Fruit fly (Drosophila melanogaster) whole organism, embryonic: Measurements from ENCODE around the gene frtz.

Source experiments
- CG10267 ChIP-seq: fragments of 200-800 bp; sonication (Bioruptor generic); optimal IDR thresholded peaks from 2 replicates; lab custom pipeline; 2018; ENCODE audit warnings: missing biosample characterization, mild to moderate bottlenecking, missing genetic modification characterization, moderate library complexity
- CG10321 ChIP-seq: fragments of 200-800 bp; sonication (Bioruptor generic); IDR thresholded peaks from 2 replicates; pipeline ENCODE4 v1.3.6; 2022; ENCODE audit warnings: missing biosample characterization, missing genetic modification characterization
- CG12299 ChIP-seq: fragments of 200-800 bp; sonication (Bioruptor generic); optimal IDR thresholded peaks from 2 replicates; lab custom pipeline; 2018; ENCODE audit warnings: missing biosample characterization, mild to moderate bottlenecking, missing genetic modification characterization
- CG12391 ChIP-seq: fragments of 200-800 bp; sonication (Bioruptor generic); optimal IDR thresholded peaks from 3 replicates; lab custom pipeline; 2018; ENCODE audit warnings: missing biosample characterization, mild to moderate bottlenecking, missing genetic modification characterization, moderate library complexity
- CG12769 ChIP-seq: fragments of 200-800 bp; sonication (Bioruptor generic); optimal IDR thresholded peaks from 2 replicates; lab custom pipeline; 2019; ENCODE audit warnings: missing biosample characterization, mild to moderate bottlenecking, missing genetic modification characterization, moderate library complexity
- CG13287 ChIP-seq: fragments of 200-800 bp; sonication (Bioruptor generic); IDR thresholded peaks from 2 replicates; pipeline ENCODE4 v1.3.6; 2022; ENCODE audit warnings: missing biosample characterization, missing genetic modification characterization; ENCODE audit not compliant: partially characterized antibody
- CG13424 ChIP-seq: fragments of 200-800 bp; sonication (Bioruptor generic); optimal IDR thresholded peaks from 2 replicates; lab custom pipeline; 2019; ENCODE audit warnings: missing biosample characterization, mild to moderate bottlenecking, missing genetic modification characterization, moderate library complexity
- CG14710 ChIP-seq: fragments of 200-800 bp; sonication (Bioruptor generic); optimal IDR thresholded peaks from 3 replicates; lab custom pipeline; 2019; ENCODE audit warnings: missing biosample characterization, mild to moderate bottlenecking, missing genetic modification characterization, moderate library complexity
- CG17186 ChIP-seq: fragments of 200-800 bp; sonication (Bioruptor generic); optimal IDR thresholded peaks from 3 replicates; lab custom pipeline; 2017; ENCODE audit warnings: missing biosample characterization, missing genetic modification reagents, missing genetic modification characterization
- CG18262 ChIP-seq: fragments of 200-800 bp; optimal IDR thresholded peaks from 3 replicates; lab custom pipeline; 2019; ENCODE audit warnings: missing biosample characterization, mild to moderate bottlenecking, missing genetic modification characterization, moderate library complexity
- CG2116 ChIP-seq: fragments of 200-800 bp; sonication (Bioruptor generic); optimal IDR thresholded peaks from 3 replicates; lab custom pipeline; 2018; ENCODE audit warnings: missing biosample characterization, mild to moderate bottlenecking, missing genetic modification characterization
- CG2120 ChIP-seq: fragments of 200-800 bp; sonication (Bioruptor generic); optimal IDR thresholded peaks from 3 replicates; lab custom pipeline; 2016; ENCODE audit warnings: missing biosample characterization, missing genetic modification characterization
- CG2889 ChIP-seq: fragments of 200-800 bp; sonication (Bioruptor generic); IDR thresholded peaks from 3 replicates; pipeline ENCODE4 v1.3.6; 2022; ENCODE audit warnings: missing biosample characterization, missing genetic modification characterization
- CG31388 ChIP-seq: fragments of 200-800 bp; sonication (Bioruptor generic); optimal IDR thresholded peaks from 2 replicates; lab custom pipeline; 2016; ENCODE audit warnings: missing biosample characterization, missing genetic modification characterization
- CG3726 ChIP-seq: fragments of 200-800 bp; sonication (Bioruptor generic); IDR thresholded peaks from 3 replicates; pipeline ENCODE4, ENCODE4 v1.3.6; 2022; ENCODE audit warnings: missing biosample characterization, missing genetic modification characterization
- CG3847 ChIP-seq: fragments of 200-800 bp; sonication (Bioruptor generic); IDR thresholded peaks from 2 replicates; pipeline ENCODE4 v1.3.6; 2022; ENCODE audit warnings: missing biosample characterization, missing genetic modification characterization
- CG4282 ChIP-seq: fragments of 200-800 bp; sonication (Bioruptor generic); optimal IDR thresholded peaks from 2 replicates; lab custom pipeline; 2016; ENCODE audit warnings: missing biosample characterization, missing genetic modification characterization
- CG6254 ChIP-seq: fragments of 200-800 bp; sonication (Bioruptor generic); optimal IDR thresholded peaks from 3 replicates; lab custom pipeline; 2017; ENCODE audit warnings: mild to moderate bottlenecking, missing biosample characterization, missing genetic modification reagents, missing genetic modification characterization
- CG7357 ChIP-seq: fragments of 200-800 bp; sonication (Bioruptor generic); IDR thresholded peaks from 3 replicates; pipeline ENCODE4 v1.3.6; 2022; ENCODE audit warnings: missing biosample characterization, missing genetic modification characterization
- CG7987 ChIP-seq: fragments of 200-800 bp; sonication (Bioruptor generic); optimal IDR thresholded peaks from 2 replicates; lab custom pipeline; 2018; ENCODE audit warnings: missing biosample characterization, mild to moderate bottlenecking, missing genetic modification characterization, moderate library complexity
- CG8359 ChIP-seq: fragments of 200-800 bp; sonication (Bioruptor generic); optimal IDR thresholded peaks from 2 replicates; lab custom pipeline; 2017; ENCODE audit warnings: missing biosample characterization, mild to moderate bottlenecking, missing genetic modification characterization, borderline replicate concordance
- CG8924 ChIP-seq: fragments of 200-800 bp; optimal IDR thresholded peaks from 3 replicates; lab custom pipeline; 2019; ENCODE audit warnings: missing biosample characterization, mild to moderate bottlenecking, missing genetic modification characterization, moderate library complexity
- CG9609 ChIP-seq: fragments of 200-800 bp; sonication (Bioruptor generic); optimal IDR thresholded peaks from 3 replicates; lab custom pipeline; 2016; ENCODE audit warnings: missing biosample characterization, missing genetic modification characterization
- CTCF ChIP-seq: fragments of 200-800 bp; sonication (Bioruptor generic); optimal IDR thresholded peaks from 2 replicates; lab custom pipeline; 2017; ENCODE audit warnings: missing biosample characterization, mild to moderate bottlenecking, missing genetic modification characterization, moderate library complexity
- Drgx ChIP-seq: fragments of 200-800 bp; sonication (Bioruptor generic); IDR thresholded peaks from 2 replicates; pipeline ENCODE4 v1.3.6; 2022; ENCODE audit warnings: missing biosample characterization, missing genetic modification characterization
- H15 ChIP-seq: fragments of 200-800 bp; sonication (Bioruptor generic); IDR thresholded peaks from 3 replicates; pipeline ENCODE4 v1.3.6; 2022; ENCODE audit warnings: missing biosample characterization, missing genetic modification characterization
- HLHmδ ChIP-seq: fragments of 200-800 bp; sonication (Bioruptor generic); optimal IDR thresholded peaks from 2 replicates; lab custom pipeline; 2018; ENCODE audit warnings: missing biosample characterization, mild to moderate bottlenecking, missing genetic modification characterization, moderate library complexity
- Hr78 ChIP-seq, 2 experiments: fragments of 200-800 bp in 1 of 2; fragments of >200 bp in 1 of 2; sonication (Bioruptor generic) in 1 of 2; optimal IDR thresholded peaks; 2 replicates each; lab custom pipeline; 2017 to 2019; ENCODE audit warnings: missing biosample characterization in 2 of 2, missing genetic modification characterization in 2 of 2, mild to moderate bottlenecking in 1 of 2, moderate library complexity in 1 of 2
- Nf-YC ChIP-seq: fragments of 200-800 bp; optimal IDR thresholded peaks from 3 replicates; lab custom pipeline; 2019; ENCODE audit warnings: missing biosample characterization, mild to moderate bottlenecking, missing genetic modification characterization, moderate library complexity
- Sin3A ChIP-seq: fragments of >200 bp; optimal IDR thresholded peaks from 2 replicates; lab custom pipeline; 2018
- al ChIP-seq: fragments of 200-800 bp; sonication (Bioruptor generic); IDR thresholded peaks from 2 replicates; pipeline ENCODE4 v1.3.6; 2022; ENCODE audit warnings: missing biosample characterization, missing genetic modification characterization
- ato ChIP-seq: fragments of 200-800 bp; sonication (Bioruptor generic); IDR thresholded peaks from 2 replicates; pipeline ENCODE4 v1.3.6; 2022; ENCODE audit warnings: missing biosample characterization, missing genetic modification characterization; ENCODE audit not compliant: partially characterized antibody
- chm ChIP-seq: fragments of 200-800 bp; sonication (Bioruptor generic); IDR thresholded peaks from 2 replicates; pipeline ENCODE4 v1.3.6; 2022; ENCODE audit warnings: missing biosample characterization, missing genetic modification characterization
- ci ChIP-seq: fragments of 200-800 bp; sonication (Bioruptor generic); IDR thresholded peaks from 3 replicates; pipeline ENCODE4 v1.3.6; 2022; ENCODE audit warnings: missing biosample characterization, missing genetic modification characterization
- crp ChIP-seq, 2 experiments: fragments of 200-800 bp; sonication (Bioruptor generic); optimal IDR thresholded peaks; 2 replicates in 1 of 2; 3 replicates in 1 of 2; lab custom pipeline; 2017; ENCODE audit warnings: missing biosample characterization in 2 of 2, missing genetic modification characterization in 2 of 2, mild to moderate bottlenecking in 1 of 2, moderate library complexity in 1 of 2
- dan ChIP-seq: fragments of 200-800 bp; sonication (Bioruptor generic); IDR thresholded peaks from 2 replicates; pipeline ENCODE4 v1.3.6; 2022; ENCODE audit warnings: missing biosample characterization, missing genetic modification characterization
- dpn ChIP-seq, 2 experiments: fragments of 200-800 bp; sonication (Bioruptor generic); optimal IDR thresholded peaks; 3 replicates each; lab custom pipeline; 2016; ENCODE audit warnings: missing biosample characterization in 2 of 2, missing genetic modification characterization in 2 of 2
- en ChIP-seq: fragments of 200-800 bp; sonication (Bioruptor generic); optimal IDR thresholded peaks from 2 replicates; lab custom pipeline; 2016; ENCODE audit warnings: missing biosample characterization, missing genetic modification characterization
- eyg ChIP-seq: fragments of 200-800 bp; sonication (Bioruptor generic); optimal IDR thresholded peaks from 3 replicates; lab custom pipeline; 2016; ENCODE audit warnings: missing biosample characterization, missing genetic modification characterization
- ftz-f1 ChIP-seq: fragments of 200-800 bp; sonication (Bioruptor generic); optimal IDR thresholded peaks from 2 replicates; lab custom pipeline; 2016; ENCODE audit warnings: missing biosample characterization, missing genetic modification characterization
- gfzf ChIP-seq: fragments of 200-800 bp; sonication (Bioruptor generic); optimal IDR thresholded peaks from 2 replicates; lab custom pipeline; 2016; ENCODE audit warnings: missing biosample characterization, mild to moderate bottlenecking, missing genetic modification characterization, moderate library complexity
- ken ChIP-seq: fragments of 200-800 bp; sonication (Bioruptor generic); IDR thresholded peaks from 3 replicates; pipeline ENCODE4 v1.3.6; 2022; ENCODE audit warnings: missing biosample characterization, missing genetic modification characterization
- lab ChIP-seq: fragments of 200-800 bp; sonication (Bioruptor generic); optimal IDR thresholded peaks from 3 replicates; lab custom pipeline; 2017; ENCODE audit warnings: missing biosample characterization, missing genetic modification characterization, mild to moderate bottlenecking, moderate library complexity, missing genetic modification reagents
- odd ChIP-seq: fragments of 200-800 bp; sonication (Bioruptor generic); optimal IDR thresholded peaks from 2 replicates; lab custom pipeline; 2017; ENCODE audit warnings: missing biosample characterization, mild to moderate bottlenecking, missing genetic modification characterization
- phol ChIP-seq: fragments of 200-800 bp; sonication (Bioruptor generic); optimal IDR thresholded peaks from 3 replicates; lab custom pipeline; 2018; ENCODE audit warnings: missing biosample characterization, mild to moderate bottlenecking, missing genetic modification characterization, moderate library complexity
- row ChIP-seq: fragments of 200-800 bp; sonication (Bioruptor generic); IDR thresholded peaks from 3 replicates; pipeline ENCODE4 v1.3.6; 2022; ENCODE audit warnings: missing biosample characterization, missing genetic modification characterization
- scrt ChIP-seq: fragments of 200-800 bp; sonication (Bioruptor generic); optimal IDR thresholded peaks from 2 replicates; lab custom pipeline; 2018; ENCODE audit warnings: missing biosample characterization, mild to moderate bottlenecking, missing genetic modification characterization, moderate library complexity
- twi ChIP-seq: fragments of 200-800 bp; optimal IDR thresholded peaks from 2 replicates; lab custom pipeline; 2019; ENCODE audit warnings: missing biosample characterization, mild to moderate bottlenecking, missing genetic modification characterization, moderate library complexity
- zfh2 ChIP-seq: fragments of 200-800 bp; sonication (Bioruptor generic); optimal IDR thresholded peaks from 2 replicates; lab custom pipeline; 2016; ENCODE audit warnings: missing biosample characterization, missing genetic modification characterization

Gene frtz

DNA sequence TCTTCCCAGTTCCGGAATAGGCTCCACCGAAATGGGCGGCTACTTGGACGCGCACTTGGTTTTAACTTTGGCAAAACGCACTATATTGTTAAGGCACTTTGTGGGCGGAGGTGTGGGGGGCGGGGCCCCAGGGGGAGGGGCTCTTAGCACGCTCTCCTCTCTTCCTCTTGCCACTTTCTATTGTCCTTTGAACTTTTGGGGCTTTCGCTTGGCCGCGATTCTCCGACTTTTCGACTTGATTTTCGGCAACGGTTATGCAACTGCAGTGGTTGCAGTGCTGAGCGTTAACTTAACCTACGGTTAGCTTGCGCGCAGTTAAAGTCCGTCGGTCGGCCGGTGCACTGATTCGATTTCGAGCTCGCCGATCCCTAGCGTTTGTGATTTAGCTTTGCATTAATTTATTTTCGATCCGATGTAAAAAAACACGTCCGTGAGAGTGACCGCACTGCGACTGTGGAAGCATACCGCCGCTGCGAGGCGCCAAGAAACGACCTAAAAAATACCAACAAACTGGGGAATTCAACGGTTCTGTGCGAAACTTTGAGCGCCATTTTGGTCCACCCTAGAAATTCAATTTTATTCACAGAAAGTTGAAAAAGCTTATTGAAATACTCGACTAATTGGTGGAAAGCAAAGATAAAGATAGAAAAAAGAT lies 8.4 kb upstream of the frtz start, which contains the start of gene Rim2 (continued):
- TF ChIP-seq lab (GFP tag; lab: Kevin White, UChicago) (peak; percentile 16), CG2889 (no peak), CG12769 (peak; percentile 22), Sin3A (peak; percentile 38), gfzf (GFP tag; lab: Kevin White, UChicago) (peak; percentile 100), CG9609 (GFP tag; lab: Kevin White, UChicago) (peak; percentile 26), CG2120 (GFP tag; lab: Kevin White, UChicago) (peak; percentile 25), CG6254 (GFP tag; lab: Kevin White, UChicago) (no peak), CG8924 (tag; lab: Kevin White, UChicago) (peak; percentile 11), al (no peak), dpn (GFP tag; optimal IDR thresholded peaks at IDR 0.05; lab: Kevin White, UChicago) (peak in 1 of 2 experiments; percentile 21), eyg (GFP tag; lab: Kevin White, UChicago) (no peak), H15 (GFP tag; lab: Robert Waterston, UW) (no peak), CG7357 (GFP tag; lab: Robert Waterston, UW) (no peak), dan (no peak), phol (peak; percentile 86), zfh2 (GFP tag; lab: Kevin White, UChicago) (peak; percentile 23), CG4282 (GFP tag; lab: Kevin White, UChicago) (peak; percentile 2), scrt (GFP tag; lab: Kevin White, UChicago) (peak; percentile 11), Nf-YC (tag; lab: Kevin White, UChicago) (peak; percentile 33), ken (no peak), CG3847 (GFP tag; lab: Robert Waterston, UW) (peak; percentile 30; the same call in 1 of the 2 replicates), ato (GFP tag; lab: Robert Waterston, UW) (peak; percentile 40; the same call in 1 of the 2 replicates), crp (GFP tag; optimal IDR thresholded peaks at IDR 0.05; lab: Kevin White, UChicago) (no peak), HLHmδ (peak; percentile 8), Hr78 (GFP tag; optimal IDR thresholded peaks at IDR 0.05; lab: Kevin White, UChicago) (peak in 1 of 2 experiments; percentile 65), CG2116 (GFP tag; lab: Kevin White, UChicago) (peak; percentile 26), CG13424 (tag; lab: Kevin White, UChicago) (peak; percentile 23), CG18262 (tag; lab: Kevin White, UChicago) (no peak), CG14710 (peak; percentile 45), CG7987 (GFP tag; lab: Kevin White, UChicago) (peak; percentile 44), CG12391 (tag; lab: Kevin White, UChicago) (peak; percentile 31), ci (GFP tag; lab: Robert Waterston, UW) (peak; percentile 57; the same call in 2 of the 3 replicates), Drgx (GFP tag; lab: Robert Waterston, UW) (no peak; the same call in 1 of the 2 replicates), odd (GFP tag; lab: Kevin White, UChicago) (no peak), CTCF (GFP tag; lab: Kevin White, UChicago) (peak; percentile 58), CG12299 (tag; lab: Kevin White, UChicago) (peak; percentile 26), twi (tag; lab: Kevin White, UChicago) (no peak), CG10321 (0 out of 2 replicates have a peak, but pooled peaks have one; percentile 13), CG17186 (peak; percentile 69), en (GFP tag; lab: Kevin White, UChicago) (no peak), CG8359 (GFP tag; lab: Kevin White, UChicago) (no peak), row (GFP tag; lab: Robert Waterston, UW) (peak; percentile 45; the same call in 2 of the 3 replicates), CG10267 (peak; percentile 34), CG31388 (GFP tag; lab: Kevin White, UChicago) (no peak), CG3726 (GFP tag; lab: Robert Waterston, UW) (no peak), ftz-f1 (GFP tag; lab: Kevin White, UChicago) (peak; percentile 44), CG13287 (GFP tag; lab: Robert Waterston, UW) (peak; percentile 40; the same call in 1 of the 2 replicates), chm (GFP tag; lab: Robert Waterston, UW) (peak; percentile 68)
